Worm (Caenorhabditis elegans) whole organism, L4/young adult: ENCODE results near the gene grk-2.

ENCODE experiments used
- W03F9.2 ChIP-seq: fragments of 150-350 bp; optimal IDR thresholded peaks from 2 replicates; lab custom pipeline; 2014; ENCODE audit warnings: missing biosample characterization, missing genetic modification characterization
- dao-5 ChIP-seq: sonication (generic microtip); optimal IDR thresholded peaks from 2 replicates; lab custom pipeline; 2016; ENCODE audit warnings: missing genotype, missing genetic modification characterization, moderate library complexity, missing compliant biosample characterization
- him-1 ChIP-seq: sonication (generic microtip); optimal IDR thresholded peaks from 2 replicates; lab custom pipeline; 2016; ENCODE audit warnings: missing genotype, missing genetic modification reagents, missing genetic modification characterization, missing compliant biosample characterization

DNA sequence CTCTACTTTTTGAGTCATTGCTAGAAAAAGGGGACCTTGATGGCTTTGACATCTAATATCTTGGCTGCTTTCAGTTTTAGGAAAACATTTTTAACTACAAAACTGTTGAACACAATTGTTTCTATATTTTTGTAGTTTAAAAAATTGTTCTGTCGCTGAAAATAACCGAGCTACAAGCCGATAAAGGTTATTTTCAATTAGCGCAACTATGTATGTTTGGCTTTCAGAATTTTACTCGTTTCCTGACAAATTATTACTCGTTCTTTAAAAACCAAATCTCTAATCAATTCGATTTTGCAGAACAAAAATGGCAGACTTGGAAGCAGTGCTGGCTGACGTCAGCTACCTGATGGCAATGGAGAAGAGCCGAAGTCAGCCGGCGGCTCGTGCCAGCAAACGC lies at the start of gene grk-2:
- TF ChIP-seq W03F9.2 (tag; lab: Kevin White, UChicago) (no peak), dao-5 (tag; lab: Kevin White, UChicago) (no peak), him-1 (no peak)
